In the genomic region with DNA sequence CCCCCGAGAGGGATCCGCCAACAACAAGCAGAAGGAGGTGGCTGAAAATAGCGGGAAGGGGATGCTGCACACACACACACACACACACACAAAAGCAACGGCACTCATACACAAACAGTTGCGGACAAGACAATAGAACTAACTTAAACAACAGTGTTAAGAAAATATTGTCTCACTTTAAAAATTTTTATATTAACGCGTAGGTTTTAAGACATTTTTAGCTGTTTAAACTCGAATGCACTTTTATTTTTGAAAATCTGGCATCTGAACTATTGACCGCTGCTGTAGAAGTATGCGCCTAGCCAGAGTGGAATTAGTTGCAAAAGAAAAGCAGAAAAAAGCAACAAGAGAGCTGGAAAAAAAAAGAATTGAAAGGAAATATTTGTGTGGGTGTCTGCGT, we compare ENCODE assay signal across 1 fruit fly cellular context.
TF ChIP-seq lines count a peak whose summit lies in the region.

No protein-coding gene starts in this region.

TF ChIP-seq in whole organism, embryonic, 481 proteins besides CTCF, POLR2A, EP300 and RAD21 (continued from another document and continues in another):
- TF ChIP-seq CG33213 (GFP tag; optimal IDR thresholded peaks at IDR 0.05; lab: Kevin White, UChicago) = peak; percentile 47
- TF ChIP-seq CG8924 (tag; optimal IDR thresholded peaks at IDR 0.05; lab: Kevin White, UChicago) = peak; percentile 90
- TF ChIP-seq H15 (GFP tag; IDR thresholded peaks at IDR 0.05; lab: Robert Waterston, UW) = peak; percentile 73; the same call in 2 of the 3 replicates
- TF ChIP-seq tll (GFP tag; optimal IDR thresholded peaks at IDR 0.05; lab: Kevin White, UChicago) = no peak
- peak; percentile 72 for TF ChIP-seq CG10267 (tag; optimal IDR thresholded peaks at IDR 0.05; lab: Kevin White, UChicago)
- TF ChIP-seq chm (GFP tag; IDR thresholded peaks at IDR 0.05; lab: Robert Waterston, UW) = no peak; the same call in 1 of the 2 replicates
- 0 out of 2 replicates have a peak, but pooled peaks have one; percentile 34 for TF ChIP-seq wdn (GFP tag; IDR thresholded peaks at IDR 0.05; lab: Robert Waterston, UW)
- peak; percentile 9 for TF ChIP-seq CG31388 (GFP tag; optimal IDR thresholded peaks at IDR 0.05; lab: Kevin White, UChicago)
- TF ChIP-seq Dbx (GFP tag; IDR thresholded peaks at IDR 0.05; lab: Robert Waterston, UW) = peak; percentile 72; the same call in 2 of the 3 replicates
- no peak for TF ChIP-seq pita (GFP tag; optimal IDR thresholded peaks at IDR 0.05; lab: Kevin White, UChicago)
- TF ChIP-seq gcm2 (GFP tag; optimal IDR thresholded peaks at IDR 0.05; lab: Kevin White, UChicago) = peak; percentile 78
- peak; percentile 75 for TF ChIP-seq CG13624 (GFP tag; optimal IDR thresholded peaks at IDR 0.05; lab: Kevin White, UChicago)
- TF ChIP-seq CG6813 (GFP tag; optimal IDR thresholded peaks at IDR 0.05; lab: Kevin White, UChicago) = peak; percentile 72
- TF ChIP-seq NC2β (GFP tag; optimal IDR thresholded peaks at IDR 0.05; lab: Kevin White, UChicago) = peak; percentile 65
- TF ChIP-seq Ravus (GFP tag; IDR thresholded peaks at IDR 0.05; lab: Robert Waterston, UW) = no peak
- peak; percentile 72 for TF ChIP-seq HLH3B (GFP tag; IDR thresholded peaks at IDR 0.05; lab: Robert Waterston, UW)
- peak; percentile 75 for TF ChIP-seq Blimp-1 (GFP tag; optimal IDR thresholded peaks at IDR 0.05; lab: Kevin White, UChicago)
- TF ChIP-seq gfzf (GFP tag; optimal IDR thresholded peaks at IDR 0.05; lab: Kevin White, UChicago) = no peak
- peak; percentile 86 for TF ChIP-seq slbo (GFP tag; IDR thresholded peaks at IDR 0.05; lab: Robert Waterston, UW)
- TF ChIP-seq CG7745 (tag; optimal IDR thresholded peaks at IDR 0.05; lab: Kevin White, UChicago) = no peak
- peak; percentile 79 for TF ChIP-seq HHEX (GFP tag; optimal IDR thresholded peaks at IDR 0.05; lab: Kevin White, UChicago)
- TF ChIP-seq esg (GFP tag; conservative IDR thresholded peaks at IDR 0.05; lab: Robert Waterston, UW) = peak; percentile 66
- TF ChIP-seq CG12299 (tag; optimal IDR thresholded peaks at IDR 0.05; lab: Kevin White, UChicago) = peak; percentile 80
- no peak for TF ChIP-seq CG14860 (GFP tag; IDR thresholded peaks at IDR 0.05; lab: Robert Waterston, UW; ENCODE audit: partially characterized antibody)
- TF ChIP-seq CG30431 (GFP tag; optimal IDR thresholded peaks at IDR 0.05; lab: Kevin White, UChicago) = peak; percentile 75
- peak; percentile 35 for TF ChIP-seq ab (GFP tag; optimal IDR thresholded peaks at IDR 0.05; lab: Kevin White, UChicago)
- no peak for TF ChIP-seq yki (optimal IDR thresholded peaks at IDR 0.05; lab: Kevin White, UChicago)
- peak; percentile 55 for TF ChIP-seq CG8281 (tag; optimal IDR thresholded peaks at IDR 0.05; lab: Kevin White, UChicago)
- peak; percentile 73 for TF ChIP-seq gsb-n (tag; optimal IDR thresholded peaks at IDR 0.05; lab: Kevin White, UChicago)
- peak; percentile 69 for TF ChIP-seq sens-2 (GFP tag; IDR thresholded peaks at IDR 0.05; lab: Robert Waterston, UW)
- TF ChIP-seq ato (GFP tag; IDR thresholded peaks at IDR 0.05; lab: Robert Waterston, UW; ENCODE audit: partially characterized antibody) = no peak
- peak; percentile 32 for TF ChIP-seq fd64A (GFP tag; optimal IDR thresholded peaks at IDR 0.05; lab: Kevin White, UChicago)
- peak; percentile 78 for TF ChIP-seq Fer3 (tag; optimal IDR thresholded peaks at IDR 0.05; lab: Kevin White, UChicago)
- TF ChIP-seq Atf6 (GFP tag; IDR thresholded peaks at IDR 0.05; lab: Robert Waterston, UW) = peak; percentile 80
- peak; percentile 66 for TF ChIP-seq dimm (GFP tag; IDR thresholded peaks at IDR 0.05; lab: Robert Waterston, UW)
- peak; percentile 74 for TF ChIP-seq CG3847 (GFP tag; IDR thresholded peaks at IDR 0.05; lab: Robert Waterston, UW)
- TF ChIP-seq CG16813 (GFP tag; IDR thresholded peaks at IDR 0.05; lab: Robert Waterston, UW; ENCODE audit: partially characterized antibody) = no peak
- TF ChIP-seq ATbp (GFP tag; optimal IDR thresholded peaks at IDR 0.05; lab: Kevin White, UChicago) = peak; percentile 84
- TF ChIP-seq Doc3 (GFP tag; IDR thresholded peaks at IDR 0.05; lab: Robert Waterston, UW; ENCODE audit: partially characterized antibody) = no peak
- TF ChIP-seq ara (GFP tag; IDR thresholded peaks at IDR 0.05; lab: Robert Waterston, UW) = peak; percentile 95
- TF ChIP-seq Chrac-16 (GFP tag; optimal IDR thresholded peaks at IDR 0.05; lab: Kevin White, UChicago) = peak; percentile 82
- TF ChIP-seq CG30020 (tag; optimal IDR thresholded peaks at IDR 0.05; lab: Kevin White, UChicago) = no peak
- no peak for TF ChIP-seq pzg (GFP tag; optimal IDR thresholded peaks at IDR 0.05; lab: Kevin White, UChicago)
- TF ChIP-seq bbx (GFP tag; IDR thresholded peaks at IDR 0.05; lab: Robert Waterston, UW; ENCODE audit: partially characterized antibody) = no peak
- peak; percentile 39 for TF ChIP-seq NC2α (GFP tag; optimal IDR thresholded peaks at IDR 0.05; lab: Kevin White, UChicago)
- peak; percentile 69 for TF ChIP-seq odd (GFP tag; optimal IDR thresholded peaks at IDR 0.05; lab: Kevin White, UChicago)
- TF ChIP-seq Ets97D (GFP tag; optimal IDR thresholded peaks at IDR 0.05; lab: Kevin White, UChicago) = peak; percentile 16
- TF ChIP-seq shn (GFP tag; optimal IDR thresholded peaks at IDR 0.05; lab: Kevin White, UChicago) = peak; percentile 26
- peak; percentile 94 for TF ChIP-seq sens (GFP tag; lab: Kevin White, UChicago)
- peak; percentile 49 for TF ChIP-seq CG5180 (GFP tag; optimal IDR thresholded peaks at IDR 0.05; lab: Kevin White, UChicago)
- peak; percentile 69; the same call in 2 of the 3 replicates for TF ChIP-seq C15 (GFP tag; IDR thresholded peaks at IDR 0.05; lab: Robert Waterston, UW)
- TF ChIP-seq CG7372 (GFP tag; IDR thresholded peaks at IDR 0.05; lab: Robert Waterston, UW) = peak; percentile 77
- TF ChIP-seq tna (GFP tag; IDR thresholded peaks at IDR 0.05; lab: Robert Waterston, UW; ENCODE audit: partially characterized antibody) = no peak
- peak; percentile 58 for TF ChIP-seq cato (GFP tag; optimal IDR thresholded peaks at IDR 0.05; lab: Kevin White, UChicago; ENCODE audit: borderline replicate concordance)
- TF ChIP-seq Gsc (GFP tag; IDR thresholded peaks at IDR 0.05; lab: Robert Waterston, UW) = peak; percentile 75
- no peak for TF ChIP-seq dan (GFP tag; IDR thresholded peaks at IDR 0.05; lab: Robert Waterston, UW)
- TF ChIP-seq D19B (GFP tag; optimal IDR thresholded peaks at IDR 0.05; lab: Kevin White, UChicago) = peak; percentile 62
- no peak for TF ChIP-seq sima (GFP tag; optimal IDR thresholded peaks at IDR 0.05; lab: Kevin White, UChicago)
- peak; percentile 77 for TF ChIP-seq klu (GFP tag; IDR thresholded peaks at IDR 0.05; lab: Robert Waterston, UW)
- peak; percentile 80 for TF ChIP-seq H2.0 (GFP tag; IDR thresholded peaks at IDR 0.05; lab: Robert Waterston, UW)
- no peak for TF ChIP-seq Dll (GFP tag; IDR thresholded peaks at IDR 0.05; lab: Robert Waterston, UW; ENCODE audit: partially characterized antibody)
- peak; percentile 42 for TF ChIP-seq trem (tag; optimal IDR thresholded peaks at IDR 0.05; lab: Kevin White, UChicago)
- TF ChIP-seq zen (tag; optimal IDR thresholded peaks at IDR 0.05; lab: Kevin White, UChicago) = no peak
- peak; percentile 84 for TF ChIP-seq CG17385 (GFP tag; optimal IDR thresholded peaks at IDR 0.05; lab: Kevin White, UChicago)
- TF ChIP-seq zen2 (GFP tag; IDR thresholded peaks at IDR 0.05; lab: Robert Waterston, UW; ENCODE audit: partially characterized antibody) = no peak
- TF ChIP-seq BtbVII (GFP tag; optimal IDR thresholded peaks at IDR 0.05; lab: Kevin White, UChicago) = peak; percentile 82
- TF ChIP-seq BEAF-32 (GFP tag; optimal IDR thresholded peaks at IDR 0.05; lab: Kevin White, UChicago) = no peak
- TF ChIP-seq CG4404 (GFP tag; IDR thresholded peaks at IDR 0.05; lab: Robert Waterston, UW) = peak; percentile 72
- peak; percentile 84 for TF ChIP-seq CG12071 (GFP tag; optimal IDR thresholded peaks at IDR 0.05; lab: Kevin White, UChicago)
- peak; percentile 70 for TF ChIP-seq tin (GFP tag; optimal IDR thresholded peaks at IDR 0.05; lab: Kevin White, UChicago)
- no peak for TF ChIP-seq TFAM (GFP tag; optimal IDR thresholded peaks at IDR 0.05; lab: Kevin White, UChicago)
- peak; percentile 74 for TF ChIP-seq nau (GFP tag; optimal IDR thresholded peaks at IDR 0.05; lab: Kevin White, UChicago)
- peak; percentile 65 for TF ChIP-seq tup (GFP tag; optimal IDR thresholded peaks at IDR 0.05; lab: Kevin White, UChicago)
- no peak for TF ChIP-seq Hr39 (optimal IDR thresholded peaks at IDR 0.05; lab: Kevin White, UChicago)
- peak; percentile 63 for TF ChIP-seq pb (GFP tag; optimal IDR thresholded peaks at IDR 0.05; lab: Kevin White, UChicago)
- no peak for TF ChIP-seq Eip74EF (GFP tag; optimal IDR thresholded peaks at IDR 0.05; lab: Kevin White, UChicago)
- peak; percentile 58 for TF ChIP-seq CG10959 (GFP tag; IDR thresholded peaks at IDR 0.05; lab: Robert Waterston, UW)
- peak; percentile 66 for TF ChIP-seq CG2202 (tag; optimal IDR thresholded peaks at IDR 0.05; lab: Kevin White, UChicago)
- TF ChIP-seq CG1832 (GFP tag; optimal IDR thresholded peaks at IDR 0.05; lab: Kevin White, UChicago) = no peak
- TF ChIP-seq insv (GFP tag; optimal IDR thresholded peaks at IDR 0.05; lab: Kevin White, UChicago) = peak in 1 of 2 experiments; percentile 30
- TF ChIP-seq Doc2 (GFP tag; IDR thresholded peaks at IDR 0.05; lab: Robert Waterston, UW) = 0 out of 2 replicates have a peak, but pooled peaks have one; percentile 38
- no peak for TF ChIP-seq CG8478 (optimal IDR thresholded peaks at IDR 0.05; lab: Kevin White, UChicago)
- TF ChIP-seq MESR4 (GFP tag; optimal IDR thresholded peaks at IDR 0.05; lab: Kevin White, UChicago) = peak; percentile 23
- TF ChIP-seq row (GFP tag; IDR thresholded peaks at IDR 0.05; lab: Robert Waterston, UW) = peak; percentile 91
- 0 out of 3 replicates have a peak, but pooled peaks have one; percentile 48 for TF ChIP-seq z (GFP tag; IDR thresholded peaks at IDR 0.05; lab: Robert Waterston, UW)
- peak; percentile 95 for TF ChIP-seq Med (GFP tag; lab: Kevin White, UChicago)
- peak; percentile 52 for TF ChIP-seq Deaf1 (tag; optimal IDR thresholded peaks at IDR 0.05; lab: Kevin White, UChicago)
- TF ChIP-seq CG6272 (GFP tag; IDR thresholded peaks at IDR 0.05; lab: Robert Waterston, UW) = peak; percentile 76
- TF ChIP-seq CG8944 (GFP tag; optimal IDR thresholded peaks at IDR 0.05; lab: Kevin White, UChicago) = peak; percentile 69
- TF ChIP-seq CG17612 (GFP tag; IDR thresholded peaks at IDR 0.05; lab: Robert Waterston, UW) = peak; percentile 61; the same call in 1 of the 2 replicates
- TF ChIP-seq unpg (GFP tag; optimal IDR thresholded peaks at IDR 0.05; lab: Kevin White, UChicago) = peak; percentile 90
- TF ChIP-seq CG4424 (GFP tag; optimal IDR thresholded peaks at IDR 0.05; lab: Kevin White, UChicago) = peak; percentile 74
- no peak for TF ChIP-seq grn (GFP tag; optimal IDR thresholded peaks at IDR 0.05; lab: Kevin White, UChicago)
- no peak for TF ChIP-seq kni (GFP tag; optimal IDR thresholded peaks at IDR 0.05; lab: Kevin White, UChicago)
- TF ChIP-seq CG18262 (tag; optimal IDR thresholded peaks at IDR 0.05; lab: Kevin White, UChicago) = peak; percentile 89
- TF ChIP-seq CG6791 (GFP tag; IDR thresholded peaks at IDR 0.05; lab: Robert Waterston, UW; ENCODE audit: partially characterized antibody) = no peak
- TF ChIP-seq CG10209 (GFP tag; optimal IDR thresholded peaks at IDR 0.05; lab: Kevin White, UChicago) = peak; percentile 74
- TF ChIP-seq Xrp1 (GFP tag; IDR thresholded peaks at IDR 0.05; lab: Robert Waterston, UW) = peak; percentile 95
- TF ChIP-seq scrt (GFP tag; optimal IDR thresholded peaks at IDR 0.05; lab: Kevin White, UChicago) = peak; percentile 89
- TF ChIP-seq fd96Cb (tag; optimal IDR thresholded peaks at IDR 0.05; lab: Kevin White, UChicago) = peak; percentile 88
- TF ChIP-seq CG6175 (GFP tag; IDR thresholded peaks at IDR 0.05; lab: Robert Waterston, UW) = no peak
- TF ChIP-seq Lpt (GFP tag; optimal IDR thresholded peaks at IDR 0.05; lab: Kevin White, UChicago) = no peak
- TF ChIP-seq CG4707 (GFP tag; optimal IDR thresholded peaks at IDR 0.05; lab: Kevin White, UChicago) = peak; percentile 71
- no peak for TF ChIP-seq lbe (GFP tag; optimal IDR thresholded peaks at IDR 0.05; lab: Kevin White, UChicago)
- peak; percentile 79 for TF ChIP-seq pum (GFP tag; optimal IDR thresholded peaks at IDR 0.05; lab: Kevin White, UChicago)
- TF ChIP-seq CG12155 (GFP tag; optimal IDR thresholded peaks at IDR 0.05; lab: Kevin White, UChicago) = peak; percentile 64
- TF ChIP-seq otp (GFP tag; IDR thresholded peaks at IDR 0.05; lab: Robert Waterston, UW) = peak; percentile 81; the same call in 2 of the 3 replicates
- TF ChIP-seq az2 (GFP tag; optimal IDR thresholded peaks at IDR 0.05; lab: Kevin White, UChicago) = peak; percentile 81
- TF ChIP-seq sisA (GFP tag; IDR thresholded peaks at IDR 0.05; lab: Robert Waterston, UW) = peak; percentile 66
- TF ChIP-seq NFAT (GFP tag; IDR thresholded peaks at IDR 0.05; lab: Robert Waterston, UW) = peak; percentile 71
- TF ChIP-seq h (optimal IDR thresholded peaks at IDR 0.05; lab: Kevin White, UChicago) = no peak
- TF ChIP-seq Antp (GFP tag; optimal IDR thresholded peaks at IDR 0.05; lab: Kevin White, UChicago) = peak; percentile 63
- TF ChIP-seq wor (GFP tag; IDR thresholded peaks at IDR 0.05; lab: Robert Waterston, UW) = peak; percentile 74
- peak; percentile 90 for TF ChIP-seq Hand (GFP tag; optimal IDR thresholded peaks at IDR 0.05; lab: Kevin White, UChicago)
- TF ChIP-seq CG17186 (GFP tag; optimal IDR thresholded peaks at IDR 0.05; lab: Kevin White, UChicago) = no peak
- TF ChIP-seq CG12219 (GFP tag; optimal IDR thresholded peaks at IDR 0.05; lab: Kevin White, UChicago) = peak; percentile 72
- peak; percentile 51 for TF ChIP-seq MTF-1 (GFP tag; optimal IDR thresholded peaks at IDR 0.05; lab: Kevin White, UChicago; ENCODE audit: borderline replicate concordance)
- peak; percentile 2 for TF ChIP-seq CG3995 (GFP tag; optimal IDR thresholded peaks at IDR 0.05; lab: Kevin White, UChicago)
- peak in 1 of 2 experiments; percentile 71 for TF ChIP-seq Pdp1 (GFP tag; optimal IDR thresholded peaks at IDR 0.05; lab: Kevin White, UChicago)
- peak; percentile 77; the same call in 2 of the 3 replicates for TF ChIP-seq gce (GFP tag; IDR thresholded peaks at IDR 0.05; lab: Robert Waterston, UW)
- peak; percentile 8; the same call in 1 of the 2 replicates for TF ChIP-seq bowl (GFP tag; IDR thresholded peaks at IDR 0.05; lab: Robert Waterston, UW)
- peak; percentile 65 for TF ChIP-seq E2f2 (GFP tag; IDR thresholded peaks at IDR 0.05; lab: Robert Waterston, UW)
- peak; percentile 63 for TF ChIP-seq CG2875 (GFP tag; optimal IDR thresholded peaks at IDR 0.05; lab: Kevin White, UChicago)
- peak; percentile 57 for TF ChIP-seq luna (GFP tag; optimal IDR thresholded peaks at IDR 0.05; lab: Kevin White, UChicago)
- TF ChIP-seq CG18476 (GFP tag; optimal IDR thresholded peaks at IDR 0.05; lab: Kevin White, UChicago) = peak; percentile 64
